Worm (Caenorhabditis elegans): ENCODE data around the gene C44B7.11.
A peak's percentile ranks its signal among the peaks of the same experiment; 100 is the strongest.

ce11 chrII:6935975-6936374 is 38.6 kb upstream of the C44B7.11 start:
- TF ChIP-seq fos-1 (tag; optimal IDR thresholded peaks at IDR 0.05), result no peak
- no peak for TF ChIP-seq skn-1 (tag; optimal IDR thresholded peaks at IDR 0.05)
- peak; percentile 41 for TF ChIP-seq dsc-1 (tag; optimal IDR thresholded peaks at IDR 0.05)
- no peak for TF ChIP-seq nhr-47 (tag; optimal IDR thresholded peaks at IDR 0.05)
- TF ChIP-seq sox-4 (tag; optimal IDR thresholded peaks at IDR 0.05), result no peak
